Fruit fly (Drosophila melanogaster) whole organism, embryonic: ENCODE results near the gene Vps2.

Experiments used
- Adf1 ChIP-seq: fragments of 200-800 bp; sonication (Bioruptor generic); IDR thresholded peaks from 2 replicates; pipeline ENCODE4 v1.3.6; 2022; ENCODE audit warnings: missing biosample characterization, missing genetic modification characterization
- Bteb2 ChIP-seq: fragments of 200-800 bp; sonication (Bioruptor generic); optimal IDR thresholded peaks from 2 replicates; lab custom pipeline; 2016; ENCODE audit warnings: missing biosample characterization, missing genetic modification characterization
- CG11398 ChIP-seq: fragments of 200-800 bp; sonication (Bioruptor generic); optimal IDR thresholded peaks from 2 replicates; lab custom pipeline; 2016; ENCODE audit warnings: missing biosample characterization, missing genetic modification characterization
- CG12104 ChIP-seq: fragments of 200-800 bp; sonication (Bioruptor generic); optimal IDR thresholded peaks from 3 replicates; lab custom pipeline; 2016; ENCODE audit warnings: missing biosample characterization, missing genetic modification characterization
- CG12155 ChIP-seq: fragments of 200-800 bp; sonication (Bioruptor generic); optimal IDR thresholded peaks from 3 replicates; lab custom pipeline; 2016; ENCODE audit warnings: missing biosample characterization, missing genetic modification characterization
- CG13287 ChIP-seq: fragments of 200-800 bp; sonication (Bioruptor generic); IDR thresholded peaks from 2 replicates; pipeline ENCODE4 v1.3.6; 2022; ENCODE audit warnings: missing biosample characterization, missing genetic modification characterization; ENCODE audit not compliant: partially characterized antibody
- CG15269 ChIP-seq: fragments of 200-800 bp; sonication (Bioruptor generic); optimal IDR thresholded peaks from 2 replicates; lab custom pipeline; 2018; ENCODE audit warnings: missing biosample characterization, mild to moderate bottlenecking, missing genetic modification characterization, moderate library complexity
- CG15514 ChIP-seq: fragments of 200-800 bp; sonication (Bioruptor generic); optimal IDR thresholded peaks from 3 replicates; lab custom pipeline; 2017; ENCODE audit warnings: missing biosample characterization, missing genetic modification characterization, mild to moderate bottlenecking, moderate library complexity, missing genetic modification reagents
- CG17912 ChIP-seq: fragments of 200-800 bp; sonication (Bioruptor generic); optimal IDR thresholded peaks from 2 replicates; lab custom pipeline; 2018; ENCODE audit warnings: missing biosample characterization, mild to moderate bottlenecking, missing genetic modification characterization
- CG2889 ChIP-seq: fragments of 200-800 bp; sonication (Bioruptor generic); IDR thresholded peaks from 3 replicates; pipeline ENCODE4 v1.3.6; 2022; ENCODE audit warnings: missing biosample characterization, missing genetic modification characterization
- CG31388 ChIP-seq: fragments of 200-800 bp; sonication (Bioruptor generic); optimal IDR thresholded peaks from 2 replicates; lab custom pipeline; 2016; ENCODE audit warnings: missing biosample characterization, missing genetic modification characterization
- CG3281 ChIP-seq: fragments of 200-800 bp; sonication (Bioruptor generic); optimal IDR thresholded peaks from 3 replicates; lab custom pipeline; 2017; ENCODE audit warnings: missing biosample characterization, mild to moderate bottlenecking, missing genetic modification characterization
- CG4424 ChIP-seq: fragments of 200-800 bp; sonication (Bioruptor generic); optimal IDR thresholded peaks from 3 replicates; lab custom pipeline; 2016; ENCODE audit warnings: missing biosample characterization, missing genetic modification characterization
- CG4730 ChIP-seq: fragments of 200-800 bp; sonication (Bioruptor generic); IDR thresholded peaks from 2 replicates; pipeline ENCODE4 v1.3.6; 2022; ENCODE audit warnings: missing biosample characterization, missing genetic modification characterization
- CG7745 ChIP-seq: fragments of 200-800 bp; sonication (Bioruptor generic); optimal IDR thresholded peaks from 2 replicates; lab custom pipeline; 2018; ENCODE audit warnings: missing biosample characterization, mild to moderate bottlenecking, missing genetic modification characterization, moderate library complexity
- CG8089 ChIP-seq: fragments of 200-800 bp; sonication (Bioruptor generic); optimal IDR thresholded peaks from 3 replicates; lab custom pipeline; 2016; ENCODE audit warnings: missing biosample characterization, missing genetic modification characterization
- CG8290 ChIP-seq, 3 experiments: fragments of 200-800 bp; sonication (Bioruptor generic); optimal IDR thresholded peaks; 2 replicates each; lab custom pipeline; 2016 to 2019; ENCODE audit warnings: missing biosample characterization in 3 of 3, missing genetic modification characterization in 3 of 3, mild to moderate bottlenecking in 2 of 3, moderate library complexity in 1 of 3
- CG9215 ChIP-seq: fragments of 200-800 bp; sonication (Bioruptor generic); IDR thresholded peaks from 2 replicates; pipeline ENCODE4 v1.3.6; 2022; ENCODE audit warnings: missing biosample characterization, missing genetic modification characterization
- CoRest ChIP-seq: fragments of 200-800 bp; sonication (Bioruptor generic); optimal IDR thresholded peaks from 3 replicates; lab custom pipeline; 2018; ENCODE audit warnings: missing biosample characterization, mild to moderate bottlenecking, missing genetic modification characterization, moderate library complexity
- Dad ChIP-seq: fragments of 200-800 bp; sonication (Bioruptor generic); optimal IDR thresholded peaks from 3 replicates; lab custom pipeline; 2016; ENCODE audit warnings: missing biosample characterization, missing genetic modification characterization
- Fer1 ChIP-seq: fragments of 200-800 bp; sonication (Bioruptor generic); optimal IDR thresholded peaks from 2 replicates; lab custom pipeline; 2017; ENCODE audit warnings: missing biosample characterization, mild to moderate bottlenecking, missing genetic modification characterization
- Hey ChIP-seq: fragments of 200-800 bp; sonication (Bioruptor generic); optimal IDR thresholded peaks from 3 replicates; lab custom pipeline; 2018; ENCODE audit warnings: missing biosample characterization, mild to moderate bottlenecking, missing genetic modification characterization
- Hmr ChIP-seq: fragments of 200-800 bp; sonication (Bioruptor generic); optimal IDR thresholded peaks from 3 replicates; lab custom pipeline; 2017; ENCODE audit warnings: mild to moderate bottlenecking, missing biosample characterization, missing genetic modification reagents, missing genetic modification characterization
- Hr51 ChIP-seq, 2 experiments: fragments of 200-800 bp; sonication (Bioruptor generic); optimal IDR thresholded peaks; 2 replicates in 1 of 2; 3 replicates in 1 of 2; lab custom pipeline; 2016 to 2018; ENCODE audit warnings: missing biosample characterization in 2 of 2, missing genetic modification characterization in 2 of 2, mild to moderate bottlenecking in 1 of 2, moderate library complexity in 1 of 2
- Med ChIP-seq: fragments of 200-800 bp; sonication (Bioruptor generic); peaks from one replicate; lab custom pipeline; 2016; ENCODE audit warnings: missing biosample characterization, missing genetic modification characterization, mild to moderate bottlenecking, inconsistent platforms, moderate library complexity
- Mrtf ChIP-seq: fragments of 200-800 bp; sonication (Bioruptor generic); IDR thresholded peaks from 3 replicates; pipeline ENCODE4 v1.3.6; 2022; ENCODE audit warnings: missing biosample characterization, missing genetic modification characterization
- NFAT ChIP-seq: fragments of 200-800 bp; sonication (Bioruptor generic); IDR thresholded peaks from 2 replicates; pipeline ENCODE4 v1.3.6; 2022; ENCODE audit warnings: missing biosample characterization, missing genetic modification characterization
- Nf-YC ChIP-seq: fragments of 200-800 bp; optimal IDR thresholded peaks from 3 replicates; lab custom pipeline; 2019; ENCODE audit warnings: missing biosample characterization, mild to moderate bottlenecking, missing genetic modification characterization, moderate library complexity
- Scr ChIP-seq: fragments of 200-800 bp; sonication (Bioruptor generic); IDR thresholded peaks from 2 replicates; pipeline ENCODE4 v1.3.6; 2022; ENCODE audit warnings: missing biosample characterization, missing genetic modification characterization; ENCODE audit not compliant: partially characterized antibody
- Sin3A ChIP-seq: fragments of >200 bp; optimal IDR thresholded peaks from 2 replicates; lab custom pipeline; 2018
- Tbp ChIP-seq: fragments of >200 bp; optimal IDR thresholded peaks from 2 replicates; lab custom pipeline; 2018; ENCODE audit warnings: missing biosample characterization, missing genetic modification characterization
- crc ChIP-seq: fragments of 200-800 bp; sonication (Bioruptor generic); optimal IDR thresholded peaks from 2 replicates; lab custom pipeline; 2016; ENCODE audit warnings: missing biosample characterization, missing genetic modification characterization
- crol ChIP-seq: fragments of 200-800 bp; sonication (Bioruptor generic); IDR thresholded peaks from 2 replicates; pipeline ENCODE4 v1.3.6; 2022; ENCODE audit warnings: missing biosample characterization, missing genetic modification characterization
- dan ChIP-seq: fragments of 200-800 bp; sonication (Bioruptor generic); IDR thresholded peaks from 2 replicates; pipeline ENCODE4 v1.3.6; 2022; ENCODE audit warnings: missing biosample characterization, missing genetic modification characterization
- dysf ChIP-seq: fragments of 200-800 bp; sonication (Bioruptor generic); IDR thresholded peaks from 3 replicates; pipeline ENCODE4 v1.3.6; 2022; ENCODE audit warnings: missing biosample characterization, missing genetic modification characterization
- esg ChIP-seq: fragments of 200-800 bp; sonication (Bioruptor generic); conservative IDR thresholded peaks from 2 replicates; pipeline ENCODE4 v1.3.6; 2022; ENCODE audit warnings: missing biosample characterization, missing genetic modification characterization
- fd102C ChIP-seq: fragments of 200-800 bp; sonication (Bioruptor generic); optimal IDR thresholded peaks from 2 replicates; lab custom pipeline; 2018; ENCODE audit warnings: missing biosample characterization, mild to moderate bottlenecking, missing genetic modification characterization, moderate library complexity
- fd3F ChIP-seq: fragments of 200-800 bp; sonication (Bioruptor generic); optimal IDR thresholded peaks from 2 replicates; lab custom pipeline; 2018; ENCODE audit warnings: missing biosample characterization, mild to moderate bottlenecking, missing genetic modification characterization, moderate library complexity
- fd64A ChIP-seq: fragments of 200-800 bp; sonication (Bioruptor generic); optimal IDR thresholded peaks from 3 replicates; lab custom pipeline; 2018; ENCODE audit warnings: missing biosample characterization, mild to moderate bottlenecking, missing genetic modification characterization
- gfzf ChIP-seq: fragments of 200-800 bp; sonication (Bioruptor generic); optimal IDR thresholded peaks from 2 replicates; lab custom pipeline; 2016; ENCODE audit warnings: missing biosample characterization, mild to moderate bottlenecking, missing genetic modification characterization, moderate library complexity
- kay ChIP-seq: fragments of 200-800 bp; sonication (Bioruptor generic); optimal IDR thresholded peaks from 2 replicates; lab custom pipeline; 2016; ENCODE audit warnings: missing biosample characterization, missing genetic modification characterization
- lab ChIP-seq: fragments of 200-800 bp; sonication (Bioruptor generic); optimal IDR thresholded peaks from 3 replicates; lab custom pipeline; 2017; ENCODE audit warnings: missing biosample characterization, missing genetic modification characterization, mild to moderate bottlenecking, moderate library complexity, missing genetic modification reagents
- pnt ChIP-seq: fragments of 200-800 bp; sonication (Bioruptor generic); optimal IDR thresholded peaks from 3 replicates; lab custom pipeline; 2016; ENCODE audit warnings: missing biosample characterization, missing genetic modification characterization
- repo ChIP-seq: fragments of 200-800 bp; sonication (Bioruptor generic); optimal IDR thresholded peaks from 2 replicates; lab custom pipeline; 2016; ENCODE audit warnings: missing biosample characterization, missing genetic modification characterization
- row ChIP-seq: fragments of 200-800 bp; sonication (Bioruptor generic); IDR thresholded peaks from 3 replicates; pipeline ENCODE4 v1.3.6; 2022; ENCODE audit warnings: missing biosample characterization, missing genetic modification characterization
- sr ChIP-seq: fragments of 200-800 bp; sonication (Bioruptor generic); IDR thresholded peaks from 3 replicates; pipeline ENCODE4 v1.3.6; 2022; ENCODE audit warnings: missing biosample characterization, missing genetic modification characterization

Vps2 gene

dm6 chr3R:26081380-26081991 lies 28.9 kb downstream of the Vps2 start (continued):
- TF ChIP-seq CG2889 (GFP tag; lab: Robert Waterston, UW) = no peak
- TF ChIP-seq CG31388 (GFP tag; lab: Kevin White, UChicago) = no peak
- peak; percentile 48 for TF ChIP-seq CG15269
- TF ChIP-seq Med (GFP tag; lab: Kevin White, UChicago) = no peak
- no peak for TF ChIP-seq gfzf (GFP tag; lab: Kevin White, UChicago)
- TF ChIP-seq CG4424 (GFP tag; lab: Kevin White, UChicago) = peak; percentile 58
- no peak for TF ChIP-seq fd64A (GFP tag; lab: Kevin White, UChicago)
- TF ChIP-seq Hmr (GFP tag; lab: Kevin White, UChicago) = no peak
- no peak for TF ChIP-seq fd3F
- TF ChIP-seq Hey = no peak
- TF ChIP-seq Dad (GFP tag; lab: Kevin White, UChicago) = no peak
- no peak for TF ChIP-seq CG7745 (tag; lab: Kevin White, UChicago)
- no peak for TF ChIP-seq pnt (GFP tag; lab: Kevin White, UChicago)
- TF ChIP-seq repo (GFP tag; lab: Kevin White, UChicago) = no peak
- TF ChIP-seq crc (GFP tag; lab: Kevin White, UChicago) = no peak
- TF ChIP-seq dysf (GFP tag; lab: Robert Waterston, UW) = peak; percentile 78
- TF ChIP-seq row (GFP tag; lab: Robert Waterston, UW) = peak; percentile 57
- no peak for TF ChIP-seq CG17912

- TF ChIP-seq CG12104 (no peak), CG15514 (no peak), Mrtf (no peak), kay (GFP tag; lab: Kevin White, UChicago) (no peak), Adf1 (no peak), CG13287 (no peak), CG11398 (GFP tag; lab: Kevin White, UChicago) (no peak)
- TF ChIP-seq, all 482 proteins: peak for 0
These were observed 42.9 kb downstream of the Vps2 start for dm6 chr3R:26095551-26095950.

- TF ChIP-seq Scr (GFP tag; lab: Robert Waterston, UW) (no peak), Hr51 (GFP tag; optimal IDR thresholded peaks at IDR 0.05; lab: Kevin White, UChicago) (no peak), NFAT (GFP tag; lab: Robert Waterston, UW) (0 out of 2 replicates have a peak, but pooled peaks have one; percentile 13), dysf (GFP tag; lab: Robert Waterston, UW) (peak; percentile 28; the same call in 1 of the 3 replicates), CoRest (tag; lab: Kevin White, UChicago) (no peak), dan (0 out of 2 replicates have a peak, but pooled peaks have one; percentile 11), CG9215 (GFP tag; lab: Robert Waterston, UW) (0 out of 2 replicates have a peak, but pooled peaks have one; percentile 25), CG4730 (GFP tag; lab: Robert Waterston, UW) (no peak), Nf-YC (tag; lab: Kevin White, UChicago) (no peak), Tbp (GFP tag; lab: Kevin White, UChicago) (no peak)
- TF ChIP-seq, all 482 proteins: peak for 4
These were observed 43.6 kb downstream of the Vps2 start for dm6 chr3R:26096192-26096591.

dm6 chr3R:26098502-26099210 lies 46.0 kb downstream of the Vps2 start, which contains the start of gene dysf:
dysf (minus strand) TSS chr3R:26098711.
- no peak for TF ChIP-seq Sin3A (lab: Kevin White, UChicago)
- TF ChIP-seq sr (GFP tag; lab: Robert Waterston, UW) = no peak
- peak; percentile 52 for TF ChIP-seq CG3281 (GFP tag; lab: Kevin White, UChicago)
- TF ChIP-seq crol = no peak
- peak; percentile 31 for TF ChIP-seq lab (GFP tag; lab: Kevin White, UChicago)
- TF ChIP-seq fd102C = no peak
- TF ChIP-seq Fer1 = no peak
- TF ChIP-seq CG8089 (GFP tag; lab: Kevin White, UChicago) = no peak
- TF ChIP-seq Bteb2 = no peak
- 0 out of 2 replicates have a peak, but pooled peaks have one; percentile 8 for TF ChIP-seq esg (GFP tag; lab: Robert Waterston, UW)
- TF ChIP-seq CG12155 (GFP tag; lab: Kevin White, UChicago) = peak; percentile 26
- no peak for TF ChIP-seq CG8290 (GFP tag; optimal IDR thresholded peaks at IDR 0.05; lab: Kevin White, UChicago)
- TF ChIP-seq CG8290 (tag; optimal IDR thresholded peaks at IDR 0.05; lab: Kevin White, UChicago) = no peak
